Worm (Caenorhabditis elegans) whole organism, young adult: Measurements from ENCODE around the gene C54C6.11.

Experiments
- B0019.2 ChIP-seq: fragments of 200-800 bp; sonication (Bioruptor generic); conservative IDR thresholded peaks from 2 replicates; pipeline ENCODE4 v1.3.6; 2022; ENCODE audit warnings: missing genetic modification reagents, missing genetic modification characterization, missing compliant biosample characterization
- B0035.1 ChIP-seq: sonication (generic microtip); optimal IDR thresholded peaks from 2 replicates; lab custom pipeline; 2016; ENCODE audit warnings: missing genetic modification characterization, mild to moderate bottlenecking, missing compliant biosample characterization, missing genotype, missing genetic modification reagents
- F22D6.2 ChIP-seq: sonication (generic microtip); optimal IDR thresholded peaks from 2 replicates; lab custom pipeline; 2016; ENCODE audit warnings: mild to moderate bottlenecking, missing genetic modification characterization, missing compliant biosample characterization
- F23B12.7 ChIP-seq: sonication (generic microtip); optimal IDR thresholded peaks from 2 replicates; lab custom pipeline; 2017; ENCODE audit warnings: missing genetic modification characterization, mild to moderate bottlenecking, missing compliant biosample characterization, antibody characterized with exemption, moderate library complexity; ENCODE audit not compliant: insufficient read depth
- F33H1.4 ChIP-seq: fragments of 200-800 bp; sonication (Bioruptor generic); IDR thresholded peaks from 2 replicates; pipeline ENCODE4 v1.3.6; 2022; ENCODE audit warnings: missing genetic modification reagents, missing genetic modification characterization, missing compliant biosample characterization
- F49E8.2 ChIP-seq: sonication (generic microtip); optimal IDR thresholded peaks from 3 replicates; lab custom pipeline; 2017; ENCODE audit warnings: missing genetic modification characterization, mild to moderate bottlenecking, missing compliant biosample characterization, antibody characterized with exemption, moderate library complexity; ENCODE audit not compliant: insufficient read depth
- F57C9.4 ChIP-seq: sonication (generic microtip); optimal IDR thresholded peaks from 2 replicates; lab custom pipeline; 2017; ENCODE audit warnings: mild to moderate bottlenecking, missing genetic modification characterization, missing compliant biosample characterization
- Y53G8AR.9 ChIP-seq: fragments of 200-800 bp; sonication (Bioruptor generic); conservative IDR thresholded peaks from 2 replicates; pipeline ENCODE4 v1.3.6; 2022; ENCODE audit warnings: missing genetic modification reagents, missing genetic modification characterization, missing compliant biosample characterization
- aptf-2 ChIP-seq: fragments of 200-800 bp; sonication (Bioruptor generic); conservative IDR thresholded peaks from 2 replicates; pipeline ENCODE4 v1.3.6; 2022; ENCODE audit warnings: missing genetic modification reagents, missing genetic modification characterization, missing compliant biosample characterization
- atf-7 ChIP-seq: sonication (generic microtip); optimal IDR thresholded peaks from 2 replicates; lab custom pipeline; 2017; ENCODE audit warnings: mild to moderate bottlenecking, missing genetic modification characterization, missing compliant biosample characterization
- cebp-1 ChIP-seq, 2 experiments: fragments of 200-800 bp in 1 of 2; sonication (Bioruptor generic) in 1 of 2; sonication (generic microtip) in 1 of 2; IDR thresholded peaks in 1 of 2; optimal IDR thresholded peaks in 1 of 2; 2 replicates each; pipeline versions ENCODE4 v1.3.6 to Lab custom; 2017 to 2022; ENCODE audit warnings: missing compliant biosample characterization in 2 of 2, missing genetic modification characterization in 2 of 2, mild to moderate bottlenecking in 1 of 2, missing genetic modification reagents in 1 of 2, moderate library complexity in 1 of 2
- ceh-27 ChIP-seq: fragments of 200-800 bp; sonication (Bioruptor generic); optimal IDR thresholded peaks from 2 replicates; lab custom pipeline; 2018; ENCODE audit warnings: mild to moderate bottlenecking, missing genetic modification characterization, moderate library complexity, missing compliant biosample characterization
- ceh-91 ChIP-seq: fragments of 200-800 bp; sonication (Bioruptor generic); IDR thresholded peaks from 2 replicates; pipeline ENCODE4 v1.3.6; 2022; ENCODE audit warnings: missing genetic modification reagents, missing genetic modification characterization, missing compliant biosample characterization
- efl-1 ChIP-seq: fragments of 150-350 bp; optimal IDR thresholded peaks from 2 replicates; lab custom pipeline; 2014; ENCODE audit warnings: missing biosample characterization, missing genetic modification reagents, missing genetic modification characterization
- egrh-3 ChIP-seq: fragments of 200-800 bp; sonication (Bioruptor generic); IDR thresholded peaks from 2 replicates; pipeline ENCODE4 v1.3.6; 2022; ENCODE audit warnings: missing genetic modification reagents, missing genetic modification characterization, missing compliant biosample characterization
- gei-17 ChIP-seq: fragments of 200-800 bp; sonication (Bioruptor generic); optimal IDR thresholded peaks from 2 replicates; lab custom pipeline; 2018; ENCODE audit warnings: mild to moderate bottlenecking, missing genetic modification characterization, missing compliant biosample characterization
- hlh-12 ChIP-seq: sonication (generic microtip); optimal IDR thresholded peaks from 2 replicates; lab custom pipeline; 2016; ENCODE audit warnings: missing genetic modification characterization, missing compliant biosample characterization
- hlh-26 ChIP-seq: fragments of 200-800 bp; sonication (Bioruptor generic); conservative IDR thresholded peaks from 2 replicates; pipeline ENCODE4 v1.3.6; 2022; ENCODE audit warnings: missing genetic modification reagents, missing genetic modification characterization, missing compliant biosample characterization
- hrde-1 ChIP-seq: sonication (generic microtip); optimal IDR thresholded peaks from 2 replicates; lab custom pipeline; 2016; ENCODE audit warnings: missing genetic modification characterization, mild to moderate bottlenecking, missing compliant biosample characterization, moderate library complexity, missing genotype, missing genetic modification reagents, borderline replicate concordance
- hsf-1 ChIP-seq: fragments of 200-800 bp; sonication (Bioruptor generic); IDR thresholded peaks from 2 replicates; pipeline ENCODE4 v1.3.6; 2022; ENCODE audit warnings: missing genetic modification reagents, missing genetic modification characterization, missing compliant biosample characterization
- lag-1 ChIP-seq: fragments of 200-800 bp; sonication (Bioruptor generic); IDR thresholded peaks from 2 replicates; pipeline ENCODE4 v1.3.6; 2022; ENCODE audit warnings: missing genetic modification reagents, missing genetic modification characterization, missing compliant biosample characterization
- lin-40 ChIP-seq: sonication (generic microtip); optimal IDR thresholded peaks from 2 replicates; lab custom pipeline; 2016; ENCODE audit warnings: missing genetic modification characterization, mild to moderate bottlenecking, missing compliant biosample characterization, missing genotype, missing genetic modification reagents
- lin-54 ChIP-seq: fragments of 200-800 bp; sonication (Bioruptor generic); optimal IDR thresholded peaks from 2 replicates; lab custom pipeline; 2018; ENCODE audit warnings: mild to moderate bottlenecking, missing genetic modification characterization, missing compliant biosample characterization
- madf-6 ChIP-seq: fragments of 200-800 bp; sonication (Bioruptor generic); IDR thresholded peaks from 2 replicates; pipeline ENCODE4 v1.3.6; 2022; ENCODE audit warnings: missing genetic modification reagents, missing genetic modification characterization, missing compliant biosample characterization
- madf-8 ChIP-seq: fragments of 200-800 bp; sonication (Bioruptor generic); conservative IDR thresholded peaks from 2 replicates; pipeline ENCODE4 v1.3.6; 2022; ENCODE audit warnings: missing genetic modification reagents, missing genetic modification characterization, missing compliant biosample characterization
- mel-28 ChIP-seq: sonication (generic microtip); optimal IDR thresholded peaks from 2 replicates; lab custom pipeline; 2016; ENCODE audit warnings: borderline replicate concordance, mild to moderate bottlenecking, missing genetic modification characterization, missing compliant biosample characterization
- nfya-1 ChIP-seq: sonication (generic microtip); optimal IDR thresholded peaks from 2 replicates; lab custom pipeline; 2017; ENCODE audit warnings: antibody characterized with exemption, missing compliant biosample characterization, missing genetic modification characterization, borderline replicate concordance; ENCODE audit not compliant: insufficient read depth
- nfyb-1 ChIP-seq: fragments of 200-800 bp; sonication (Bioruptor generic); IDR thresholded peaks from 2 replicates; pipeline ENCODE4 v1.3.6; 2022; ENCODE audit warnings: missing genetic modification reagents, missing genetic modification characterization, missing compliant biosample characterization
- nhr-120 ChIP-seq: fragments of 200-800 bp; sonication (Bioruptor generic); IDR thresholded peaks from 2 replicates; pipeline ENCODE4 v1.3.6; 2022; ENCODE audit warnings: missing genetic modification characterization, missing compliant biosample characterization
- nhr-179 ChIP-seq: sonication (generic microtip); optimal IDR thresholded peaks from 2 replicates; lab custom pipeline; 2016; ENCODE audit warnings: mild to moderate bottlenecking, missing genetic modification characterization, missing compliant biosample characterization
- pha-4 ChIP-seq: fragments of 150-350 bp; sonication (generic microtip); optimal IDR thresholded peaks from 2 replicates; lab custom pipeline; 2014; ENCODE audit warnings: missing biosample characterization, missing genetic modification reagents, missing genetic modification characterization
- rec-8 ChIP-seq, 2 experiments: sonication (generic microtip); optimal IDR thresholded peaks; 2 replicates each; lab custom pipeline; 2016; ENCODE audit warnings: mild to moderate bottlenecking in 2 of 2, missing genetic modification characterization in 2 of 2, missing genetic modification reagents in 2 of 2, missing genotype in 2 of 2, missing biosample characterization in 1 of 2, missing compliant biosample characterization in 1 of 2, moderate library complexity in 1 of 2
- sdz-38 ChIP-seq: sonication (generic microtip); optimal IDR thresholded peaks from 2 replicates; lab custom pipeline; 2016; ENCODE audit warnings: missing genotype, missing genetic modification characterization, missing compliant biosample characterization
- tbp1 ChIP-seq: fragments of 200-800 bp; sonication (Bioruptor generic); optimal IDR thresholded peaks from 2 replicates; lab custom pipeline; 2018; ENCODE audit warnings: mild to moderate bottlenecking, missing genetic modification characterization, missing compliant biosample characterization
- tbx-9 ChIP-seq: sonication (generic microtip); optimal IDR thresholded peaks from 2 replicates; lab custom pipeline; 2016; ENCODE audit warnings: borderline replicate concordance, missing genetic modification characterization, inconsistent platforms, missing compliant biosample characterization
- ztf-22 ChIP-seq: fragments of 200-800 bp; sonication (Bioruptor generic); optimal IDR thresholded peaks from 2 replicates; lab custom pipeline; 2018; ENCODE audit warnings: mild to moderate bottlenecking, missing genetic modification characterization, moderate library complexity, missing compliant biosample characterization
- ztf-28 ChIP-seq: fragments of 200-800 bp; sonication (Bioruptor generic); IDR thresholded peaks from 2 replicates; pipeline ENCODE4 v1.3.6; 2022; ENCODE audit warnings: missing genetic modification reagents, missing genetic modification characterization, missing compliant biosample characterization

Gene C54C6.11

ce11 chrIII:3540424-3540823 is 7.7 kb upstream of the C54C6.11 start (continued):
- TF ChIP-seq lin-54 (GFP tag; lab: Kevin White, UChicago) (peak; percentile 31), B0035.1 (tag; lab: Kevin White, UChicago) (no peak), tbp1 (GFP tag; lab: Kevin White, UChicago) (peak; percentile 31), sdz-38 (tag; lab: Kevin White, UChicago) (no peak), hlh-12 (tag; lab: Kevin White, UChicago) (no peak), nfya-1 (no peak), F33H1.4 (GFP tag; lab: Robert Waterston, UW) (peak; percentile 45; the same call in 1 of the 2 replicates), tbx-9 (no peak), ceh-27 (peak; percentile 24), B0019.2 (GFP tag; lab: Robert Waterston, UW) (0 out of 2 replicates have a peak, but pooled peaks have one; percentile 32), F23B12.7 (tag; lab: Kevin White, UChicago) (peak; percentile 2), cebp-1 (GFP tag; IDR thresholded peaks at IDR 0.05; lab: Robert Waterston, UW) (no peak), cebp-1 (tag; optimal IDR thresholded peaks at IDR 0.05; lab: Kevin White, UChicago) (peak; percentile 41), hsf-1 (GFP tag; lab: Robert Waterston, UW) (no peak), F49E8.2 (tag; lab: Kevin White, UChicago) (no peak), gei-17 (GFP tag; lab: Kevin White, UChicago) (no peak), lag-1 (GFP tag; lab: Robert Waterston, UW) (no peak), lin-40 (tag; lab: Kevin White, UChicago) (peak; percentile 19), madf-6 (GFP tag; lab: Robert Waterston, UW) (no peak), egrh-3 (GFP tag; lab: Robert Waterston, UW) (no peak), ceh-91 (GFP tag; lab: Robert Waterston, UW) (no peak), ztf-22 (GFP tag; lab: Kevin White, UChicago) (no peak), efl-1 (GFP tag; lab: Kevin White, UChicago) (peak; percentile 5)
- TF ChIP-seq, all 124 proteins: peak for 17

ce11 chrIII:3541093-3541492 is 7.0 kb upstream of the C54C6.11 start:
- no peak for TF ChIP-seq mel-28 (tag; lab: Kevin White, UChicago)
- TF ChIP-seq madf-8 (GFP tag; lab: Robert Waterston, UW), result no peak
- TF ChIP-seq F22D6.2 (tag; lab: Kevin White, UChicago), result no peak
- no peak for TF ChIP-seq aptf-2
- no peak for TF ChIP-seq F57C9.4 (tag; lab: Kevin White, UChicago)
- TF ChIP-seq rec-8 (tag; optimal IDR thresholded peaks at IDR 0.05; lab: Kevin White, UChicago), result no peak
- no peak for TF ChIP-seq nhr-179 (tag; lab: Kevin White, UChicago)
- no peak for TF ChIP-seq hlh-26 (GFP tag; lab: Robert Waterston, UW)
- TF ChIP-seq nfyb-1 (GFP tag; lab: Robert Waterston, UW), result no peak
- TF ChIP-seq atf-7 (tag; lab: Kevin White, UChicago), result no peak
- no peak for TF ChIP-seq ceh-27
- TF ChIP-seq ztf-28 (GFP tag; lab: Robert Waterston, UW), result no peak
- TF ChIP-seq nhr-120 (GFP tag; lab: Robert Waterston, UW), result no peak
- no peak for TF ChIP-seq sdz-38 (tag; lab: Kevin White, UChicago)
- TF ChIP-seq pha-4 (tag; lab: Kevin White, UChicago), result no peak
- no peak for TF ChIP-seq hrde-1 (tag; lab: Kevin White, UChicago)
- TF ChIP-seq Y53G8AR.9 (GFP tag; lab: Robert Waterston, UW), result no peak
